Worm (Caenorhabditis elegans) whole organism, mixed stage, embryonic: ENCODE data around the gene brc-2.

ENCODE experiments used
- ceh-39 ChIP-seq: fragments of 150-350 bp; optimal IDR thresholded peaks from 2 replicates; lab custom pipeline; 2014; ENCODE audit warnings: missing biosample characterization, missing genetic modification characterization
- ceh-43 ChIP-seq: fragments of 200-800 bp; sonication (Bioruptor generic); optimal IDR thresholded peaks from 2 replicates; lab custom pipeline; 2018; ENCODE audit warnings: mild to moderate bottlenecking, missing genetic modification characterization, moderate library complexity, missing compliant biosample characterization
- elt-1 ChIP-seq: sonication (generic microtip); optimal IDR thresholded peaks from 2 replicates; lab custom pipeline; 2017; ENCODE audit warnings: missing genetic modification characterization, mild to moderate bottlenecking, missing compliant biosample characterization, antibody characterized with exemption, moderate library complexity, borderline replicate concordance; ENCODE audit not compliant: insufficient read depth
- lin-13 ChIP-seq: fragments of 150-350 bp; optimal IDR thresholded peaks from 2 replicates; lab custom pipeline; 2014; ENCODE audit warnings: missing biosample characterization, missing genetic modification characterization
- lsy-2 ChIP-seq: fragments of 150-350 bp; optimal IDR thresholded peaks from 2 replicates; lab custom pipeline; 2014; ENCODE audit warnings: missing biosample characterization, missing genetic modification characterization
- nhr-2 ChIP-seq: fragments of 150-350 bp; optimal IDR thresholded peaks from 2 replicates; lab custom pipeline; 2014; ENCODE audit warnings: missing biosample characterization, missing genetic modification characterization
- nhr-237 ChIP-seq: fragments of 150-350 bp; optimal IDR thresholded peaks from 2 replicates; lab custom pipeline; 2014; ENCODE audit warnings: missing biosample characterization, missing genetic modification characterization
- nhr-28 ChIP-seq: fragments of 150-350 bp; optimal IDR thresholded peaks from 2 replicates; lab custom pipeline; 2014; ENCODE audit warnings: missing biosample characterization, missing genetic modification characterization
- pha-4 ChIP-seq: fragments of 150-350 bp; optimal IDR thresholded peaks from 2 replicates; lab custom pipeline; 2018; ENCODE audit warnings: missing biosample characterization, missing genetic modification reagents, missing genetic modification characterization
- snpc-4 ChIP-seq: fragments of 150-350 bp; optimal IDR thresholded peaks from 2 replicates; lab custom pipeline; 2014; ENCODE audit warnings: missing biosample characterization, missing genetic modification characterization
- unc-39 ChIP-seq: fragments of 150-350 bp; optimal IDR thresholded peaks from 2 replicates; lab custom pipeline; 2014; ENCODE audit warnings: missing biosample characterization, missing genetic modification characterization
- unc-62 ChIP-seq: fragments of 150-350 bp; optimal IDR thresholded peaks from 2 replicates; lab custom pipeline; 2014; ENCODE audit warnings: missing biosample characterization, missing genetic modification reagents, missing genetic modification characterization
- zip-8 ChIP-seq: fragments of 150-350 bp; optimal IDR thresholded peaks from 2 replicates; lab custom pipeline; 2014; ENCODE audit warnings: missing biosample characterization, missing genetic modification characterization

- TF ChIP-seq snpc-4 (tag; lab: Kevin White, UChicago), result no peak
- TF ChIP-seq unc-39 (tag; lab: Kevin White, UChicago), result no peak
- no peak for TF ChIP-seq lin-13 (tag; lab: Kevin White, UChicago)
- TF ChIP-seq elt-1, result no peak
- TF ChIP-seq nhr-28 (tag; lab: Kevin White, UChicago), result no peak
- no peak for TF ChIP-seq nhr-2 (tag; lab: Kevin White, UChicago)
- no peak for TF ChIP-seq pha-4
- no peak for TF ChIP-seq zip-8 (tag; lab: Kevin White, UChicago)
- TF ChIP-seq lsy-2 (tag; lab: Kevin White, UChicago), result no peak
- TF ChIP-seq nhr-237 (tag; lab: Kevin White, UChicago), result no peak
- no peak for TF ChIP-seq ceh-39
- TF ChIP-seq unc-62 (GFP tag; lab: Kevin White, UChicago), result no peak
- TF ChIP-seq ceh-43 (GFP tag; lab: Kevin White, UChicago), result no peak
Observed at ce11 chrIII:6885889-6886288, 17.0 kb downstream of the brc-2 start.
